Fruit fly (Drosophila melanogaster): ENCODE measurements around the gene D19B.

The D19B gene

DNA sequence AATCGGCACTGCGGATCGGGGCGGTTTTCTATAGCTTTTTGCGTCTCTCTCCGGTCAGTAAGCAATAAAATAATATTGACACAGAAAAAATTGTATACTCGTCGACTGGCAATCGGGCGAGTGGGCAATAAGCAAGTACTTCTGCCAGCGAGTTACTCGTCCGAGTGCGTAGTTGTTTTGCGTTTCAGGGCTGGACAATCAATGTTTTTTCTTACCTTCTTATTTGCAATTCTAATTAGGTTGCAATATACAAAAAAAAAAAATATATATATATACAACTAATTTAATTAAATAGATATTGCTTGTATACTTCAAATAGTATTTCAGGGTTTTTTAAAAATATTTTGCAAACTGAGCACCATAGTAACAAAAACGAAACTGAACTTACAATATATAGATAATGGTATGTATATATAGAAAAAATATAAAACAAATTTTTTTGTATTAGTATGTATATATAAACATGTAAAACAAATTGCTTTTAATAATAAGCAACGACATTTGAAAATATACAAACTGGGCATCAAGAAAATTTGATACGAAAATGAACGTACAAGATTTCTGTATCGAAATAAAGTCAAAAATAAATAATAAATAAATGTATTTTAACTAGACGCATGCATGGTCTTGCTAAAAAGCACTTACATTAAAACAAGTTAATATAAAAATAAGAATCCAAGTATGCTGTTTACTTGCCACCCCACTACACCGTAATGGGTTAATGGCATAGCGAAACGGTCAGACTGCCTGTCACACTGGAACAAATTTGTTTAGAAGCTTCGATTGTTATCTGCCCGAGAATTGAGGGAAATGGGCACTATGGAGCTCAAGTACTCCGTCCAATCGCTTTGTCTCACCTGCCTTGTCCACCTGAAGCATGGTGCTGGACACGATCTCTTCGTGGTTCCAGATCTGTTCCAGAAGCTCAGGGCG is 4.5 kb upstream of the D19B start, which contains the start of the genes D19A and CG7386 (continued):
- no peak for TF ChIP-seq crol (GFP tag; IDR thresholded peaks at IDR 0.05)
- TF ChIP-seq lov (optimal IDR thresholded peaks at IDR 0.05): no peak
- TF ChIP-seq lov (GFP tag; IDR thresholded peaks at IDR 0.05): peak; percentile 31; the same call in 1 of the 3 replicates
- no peak for TF ChIP-seq Dip2 (GFP tag; IDR thresholded peaks at IDR 0.05)
- TF ChIP-seq lmd (GFP tag; IDR thresholded peaks at IDR 0.05): peak; percentile 65
- TF ChIP-seq Fer3 (tag; optimal IDR thresholded peaks at IDR 0.05): peak; percentile 54
- TF ChIP-seq Oaz (GFP tag; IDR thresholded peaks at IDR 0.05): peak; percentile 48; the same call in 1 of the 2 replicates
- TF ChIP-seq CG15011 (GFP tag; optimal IDR thresholded peaks at IDR 0.05): no peak
- TF ChIP-seq ara (GFP tag; IDR thresholded peaks at IDR 0.05): peak; percentile 33; the same call in 1 of the 2 replicates
- no peak for TF ChIP-seq z (GFP tag; IDR thresholded peaks at IDR 0.05)
- TF ChIP-seq CG1647 (GFP tag; optimal IDR thresholded peaks at IDR 0.05): peak; percentile 55
- peak; percentile 3 for TF ChIP-seq zen (tag; optimal IDR thresholded peaks at IDR 0.05)
- peak; percentile 46; the same call in 1 of the 2 replicates for TF ChIP-seq CG32772 (GFP tag; IDR thresholded peaks at IDR 0.05)
- TF ChIP-seq CG15073 (GFP tag; optimal IDR thresholded peaks at IDR 0.05): no peak
- no peak for TF ChIP-seq Hand (GFP tag; optimal IDR thresholded peaks at IDR 0.05)
- TF ChIP-seq NC2α (GFP tag; optimal IDR thresholded peaks at IDR 0.05): no peak
- TF ChIP-seq az2 (GFP tag; optimal IDR thresholded peaks at IDR 0.05): peak; percentile 40
- TF ChIP-seq CG13296 (GFP tag; optimal IDR thresholded peaks at IDR 0.05): peak; percentile 57
- TF ChIP-seq CG9932 (GFP tag; IDR thresholded peaks at IDR 0.05): peak; percentile 74
- no peak for TF ChIP-seq yki (optimal IDR thresholded peaks at IDR 0.05)
- TF ChIP-seq dan (GFP tag; IDR thresholded peaks at IDR 0.05): no peak
- TF ChIP-seq CG8765 (GFP tag; IDR thresholded peaks at IDR 0.05): no peak
- peak; percentile 52 for TF ChIP-seq YL-1 (GFP tag; optimal IDR thresholded peaks at IDR 0.05)
- peak; percentile 18 for TF ChIP-seq vfl (GFP tag; optimal IDR thresholded peaks at IDR 0.05)
- TF ChIP-seq CG2875 (GFP tag; optimal IDR thresholded peaks at IDR 0.05): no peak
- TF ChIP-seq CG12391 (tag; optimal IDR thresholded peaks at IDR 0.05): peak; percentile 73
- no peak for TF ChIP-seq oc (tag; optimal IDR thresholded peaks at IDR 0.05)
- TF ChIP-seq wor (GFP tag; IDR thresholded peaks at IDR 0.05): peak; percentile 42; the same call in 1 of the 2 replicates
- TF ChIP-seq CG2116 (GFP tag; optimal IDR thresholded peaks at IDR 0.05): peak; percentile 11
- peak; percentile 33 to 62 for TF ChIP-seq dpn (GFP tag; optimal IDR thresholded peaks at IDR 0.05)

DNA sequence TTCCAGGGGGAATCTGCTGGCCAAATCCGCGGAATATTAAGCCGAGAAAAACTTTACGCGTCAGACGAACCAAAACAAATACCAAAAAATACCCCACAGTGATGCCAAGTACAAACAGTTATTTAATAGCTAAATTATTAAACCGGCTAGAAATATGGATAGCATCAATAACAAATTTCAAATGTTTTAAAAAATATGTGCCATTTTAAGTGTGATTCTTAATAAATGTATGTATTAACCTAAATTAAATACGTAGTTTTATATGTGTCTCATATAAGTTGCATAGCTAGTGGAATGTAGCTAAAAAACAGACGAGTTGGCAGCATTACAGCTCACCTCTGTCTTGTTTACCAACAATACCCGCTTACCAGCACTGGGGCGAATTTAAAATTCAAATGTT is 2.9 kb downstream of the D19B start, which contains the start of gene CG10274:
Gene CG10274 (minus strand): TSS at position 54 of the 400 bp plus-strand sequence.
- no peak for TF ChIP-seq CG15269 (tag; optimal IDR thresholded peaks at IDR 0.05)
- peak; percentile 76 for TF ChIP-seq CG18262 (tag; optimal IDR thresholded peaks at IDR 0.05)
- no peak for TF ChIP-seq Dref (GFP tag; IDR thresholded peaks at IDR 0.05)
- TF ChIP-seq CG1024 (GFP tag; IDR thresholded peaks at IDR 0.05): 0 out of 2 replicates have a peak, but pooled peaks have one; percentile 26
- no peak for TF ChIP-seq CG8281 (tag; optimal IDR thresholded peaks at IDR 0.05)
- no peak for TF ChIP-seq CG17912 (GFP tag; optimal IDR thresholded peaks at IDR 0.05)
- TF ChIP-seq CG9215 (GFP tag; IDR thresholded peaks at IDR 0.05): peak; percentile 77
- TF ChIP-seq CG15011 (GFP tag; optimal IDR thresholded peaks at IDR 0.05): no peak
- no peak for TF ChIP-seq kni (GFP tag; optimal IDR thresholded peaks at IDR 0.05)
- TF ChIP-seq CG12391 (tag; optimal IDR thresholded peaks at IDR 0.05): peak; percentile 89
- peak; percentile 58 to 71 for TF ChIP-seq chif (GFP tag; optimal IDR thresholded peaks at IDR 0.05)
- TF ChIP-seq Dip3 (GFP tag; optimal IDR thresholded peaks at IDR 0.05): peak; percentile 78
- TF ChIP-seq z (GFP tag; IDR thresholded peaks at IDR 0.05): no peak
- TF ChIP-seq Nf-YC (tag; optimal IDR thresholded peaks at IDR 0.05): no peak
- peak in 1 of 2 experiments; percentile 16 for TF ChIP-seq crp (GFP tag; optimal IDR thresholded peaks at IDR 0.05)
- no peak for TF ChIP-seq gt (GFP tag; IDR thresholded peaks at IDR 0.05)
- TF ChIP-seq CG31224 (GFP tag; IDR thresholded peaks at IDR 0.05): peak; percentile 35; the same call in 1 of the 2 replicates
- TF ChIP-seq sna (GFP tag; IDR thresholded peaks at IDR 0.05; ENCODE audit: partially characterized antibody): no peak
- TF ChIP-seq CG17186 (GFP tag; optimal IDR thresholded peaks at IDR 0.05): peak; percentile 66
- TF ChIP-seq Stat92E (GFP tag; optimal IDR thresholded peaks at IDR 0.05): peak in 1 of 3 experiments; percentile 39
- TF ChIP-seq CG7372 (GFP tag; IDR thresholded peaks at IDR 0.05): peak; percentile 66
- TF ChIP-seq Dbx (GFP tag; IDR thresholded peaks at IDR 0.05): peak; percentile 81
- peak; percentile 59; the same call in 1 of the 2 replicates for TF ChIP-seq NFAT (GFP tag; IDR thresholded peaks at IDR 0.05)

All from whole organism, embryonic.